Worm (Caenorhabditis elegans) whole organism, late embryonic: Measurements from ENCODE around the gene ZC477.4.

Source experiments
- C08G9.2 ChIP-seq: sonication (generic microtip); optimal IDR thresholded peaks from 2 replicates; lab custom pipeline; 2016; ENCODE audit warnings: mild to moderate bottlenecking, missing genetic modification characterization, moderate library complexity, missing compliant biosample characterization
- F13H6.1 ChIP-seq: sonication (generic microtip); optimal IDR thresholded peaks from 2 replicates; lab custom pipeline; 2016; ENCODE audit warnings: missing genetic modification characterization, missing compliant biosample characterization
- K09A11.1 ChIP-seq: sonication (generic microtip); optimal IDR thresholded peaks from 2 replicates; lab custom pipeline; 2017; ENCODE audit warnings: antibody characterized with exemption, mild to moderate bottlenecking, missing genetic modification characterization, missing compliant biosample characterization; ENCODE audit not compliant: insufficient read depth
- T23F11.4 ChIP-seq: fragments of 200-800 bp; sonication (Bioruptor generic); optimal IDR thresholded peaks from 2 replicates; lab custom pipeline; 2018; ENCODE audit warnings: mild to moderate bottlenecking, missing genetic modification characterization, missing compliant biosample characterization
- Y22D7AL.16 ChIP-seq: sonication (generic microtip); optimal IDR thresholded peaks from 2 replicates; lab custom pipeline; 2016; ENCODE audit warnings: missing genetic modification characterization, missing compliant biosample characterization
- ahr-1 ChIP-seq: sonication (generic microtip); optimal IDR thresholded peaks from 2 replicates; lab custom pipeline; 2016; ENCODE audit warnings: missing genetic modification characterization, missing compliant biosample characterization
- ama-1 ChIP-seq: fragments of 150-350 bp; optimal IDR thresholded peaks from 2 replicates; lab custom pipeline; 2014
- ceh-14 ChIP-seq: sonication (generic microtip); optimal IDR thresholded peaks from 2 replicates; lab custom pipeline; 2016; ENCODE audit warnings: missing genotype, missing genetic modification characterization, missing compliant biosample characterization
- ceh-19 ChIP-seq: fragments of 200-800 bp; sonication (Bioruptor generic); optimal IDR thresholded peaks from 2 replicates; lab custom pipeline; 2018; ENCODE audit warnings: mild to moderate bottlenecking, missing genetic modification characterization, missing compliant biosample characterization
- ceh-2 ChIP-seq: sonication (generic microtip); optimal IDR thresholded peaks from 2 replicates; lab custom pipeline; 2016; ENCODE audit warnings: missing genotype, missing genetic modification characterization, missing compliant biosample characterization
- ceh-22 ChIP-seq: sonication (generic microtip); optimal IDR thresholded peaks from 2 replicates; lab custom pipeline; 2017; ENCODE audit warnings: missing biosample characterization, missing genetic modification characterization
- ceh-34 ChIP-seq: sonication (generic microtip); optimal IDR thresholded peaks from 2 replicates; lab custom pipeline; 2016; ENCODE audit warnings: mild to moderate bottlenecking, missing genetic modification characterization, missing compliant biosample characterization
- ceh-45 ChIP-seq: fragments of 200-800 bp; sonication (Bioruptor generic); IDR thresholded peaks from 2 replicates; pipeline ENCODE4 v1.3.6; 2022; ENCODE audit warnings: missing genetic modification reagents, missing genetic modification characterization, missing compliant biosample characterization
- ceh-48 ChIP-seq: sonication (generic microtip); optimal IDR thresholded peaks from 2 replicates; lab custom pipeline; 2016; ENCODE audit warnings: missing genetic modification characterization, inconsistent platforms, missing compliant biosample characterization
- ceh-6 ChIP-seq: fragments of 200-800 bp; sonication (Bioruptor generic); optimal IDR thresholded peaks from 2 replicates; lab custom pipeline; 2018; ENCODE audit warnings: mild to moderate bottlenecking, missing genetic modification characterization, missing compliant biosample characterization
- ceh-9 ChIP-seq: sonication (generic microtip); optimal IDR thresholded peaks from 2 replicates; lab custom pipeline; 2016; ENCODE audit warnings: mild to moderate bottlenecking, missing genetic modification characterization, inconsistent platforms, missing compliant biosample characterization
- che-1 ChIP-seq: sonication (generic microtip); optimal IDR thresholded peaks from 2 replicates; lab custom pipeline; 2016; ENCODE audit warnings: mild to moderate bottlenecking, missing genetic modification characterization, missing compliant biosample characterization
- dve-1 ChIP-seq: sonication (generic microtip); optimal IDR thresholded peaks from 2 replicates; lab custom pipeline; 2017; ENCODE audit warnings: antibody characterized with exemption, mild to moderate bottlenecking, missing genetic modification characterization, missing compliant biosample characterization
- elt-2 ChIP-seq: sonication (generic microtip); optimal IDR thresholded peaks from 2 replicates; lab custom pipeline; 2016; ENCODE audit warnings: missing genetic modification reagents, missing genetic modification characterization, missing compliant biosample characterization
- elt-4 ChIP-seq: sonication (generic microtip); optimal IDR thresholded peaks from 2 replicates; lab custom pipeline; 2016; ENCODE audit warnings: missing genetic modification characterization, missing compliant biosample characterization
- ets-4 ChIP-seq: sonication (generic microtip); optimal IDR thresholded peaks from 2 replicates; lab custom pipeline; 2016; ENCODE audit warnings: missing genetic modification characterization, missing compliant biosample characterization
- fkh-6 ChIP-seq: sonication (generic microtip); optimal IDR thresholded peaks from 2 replicates; lab custom pipeline; 2016; ENCODE audit warnings: missing genetic modification characterization, missing compliant biosample characterization
- gmeb-2 ChIP-seq: sonication (generic microtip); optimal IDR thresholded peaks from 2 replicates; lab custom pipeline; 2016; ENCODE audit warnings: missing genetic modification characterization, inconsistent platforms, missing compliant biosample characterization
- hlh-13 ChIP-seq: fragments of 200-800 bp; sonication (Bioruptor generic); optimal IDR thresholded peaks from 2 replicates; lab custom pipeline; 2018; ENCODE audit warnings: mild to moderate bottlenecking, missing genetic modification characterization, missing compliant biosample characterization
- hlh-8 ChIP-seq: sonication (generic microtip); optimal IDR thresholded peaks from 2 replicates; lab custom pipeline; 2016; ENCODE audit warnings: missing genotype, missing genetic modification characterization, missing compliant biosample characterization
- lim-6 ChIP-seq: sonication (generic microtip); optimal IDR thresholded peaks from 2 replicates; lab custom pipeline; 2016; ENCODE audit warnings: missing genetic modification characterization, missing compliant biosample characterization
- mec-3 ChIP-seq: sonication (generic microtip); optimal IDR thresholded peaks from 2 replicates; lab custom pipeline; 2016; ENCODE audit warnings: borderline replicate concordance, missing genetic modification characterization, missing compliant biosample characterization
- nhr-11 ChIP-seq: fragments of 150-350 bp; optimal IDR thresholded peaks from 2 replicates; lab custom pipeline; 2014; ENCODE audit warnings: missing biosample characterization, missing genetic modification characterization
- nhr-232 ChIP-seq: sonication (generic microtip); optimal IDR thresholded peaks from 2 replicates; lab custom pipeline; 2016; ENCODE audit warnings: missing genetic modification characterization, missing compliant biosample characterization
- npax-4 ChIP-seq: sonication (generic microtip); optimal IDR thresholded peaks from 2 replicates; lab custom pipeline; 2016; ENCODE audit warnings: missing genetic modification characterization, missing compliant biosample characterization
- odd-2 ChIP-seq: sonication (generic microtip); optimal IDR thresholded peaks from 2 replicates; lab custom pipeline; 2017; ENCODE audit warnings: antibody characterized with exemption, mild to moderate bottlenecking, missing genetic modification characterization, missing compliant biosample characterization
- pag-3 ChIP-seq: sonication (generic microtip); optimal IDR thresholded peaks from 2 replicates; lab custom pipeline; 2016; ENCODE audit warnings: missing compliant biosample characterization, missing genetic modification characterization, borderline replicate concordance
- pat-9 ChIP-seq: fragments of 200-800 bp; sonication (Bioruptor generic); optimal IDR thresholded peaks from 2 replicates; lab custom pipeline; 2018; ENCODE audit warnings: mild to moderate bottlenecking, missing genetic modification characterization, moderate library complexity, missing compliant biosample characterization
- pax-1 ChIP-seq: fragments of 150-350 bp; optimal IDR thresholded peaks from 2 replicates; lab custom pipeline; 2014; ENCODE audit warnings: missing biosample characterization, missing genetic modification characterization
- rnt-1 ChIP-seq: sonication (generic microtip); optimal IDR thresholded peaks from 2 replicates; lab custom pipeline; 2016; ENCODE audit warnings: missing genetic modification characterization, missing compliant biosample characterization
- sdc-2 ChIP-seq: sonication (generic microtip); optimal IDR thresholded peaks from 2 replicates; lab custom pipeline; 2016; ENCODE audit warnings: missing genotype, missing genetic modification characterization, missing compliant biosample characterization
- sox-2 ChIP-seq: fragments of 200-800 bp; sonication (Bioruptor generic); IDR thresholded peaks from 2 replicates; pipeline ENCODE4 v1.3.6; 2022; ENCODE audit warnings: missing genetic modification reagents, missing genetic modification characterization, missing compliant biosample characterization
- tbx-7 ChIP-seq: sonication (generic microtip); optimal IDR thresholded peaks from 2 replicates; lab custom pipeline; 2016; ENCODE audit warnings: missing genotype, missing genetic modification characterization, missing compliant biosample characterization
- unc-3 ChIP-seq, 2 experiments: fragments of 200-800 bp in 1 of 2; sonication (Bioruptor generic) in 1 of 2; sonication (generic microtip) in 1 of 2; conservative IDR thresholded peaks in 1 of 2; optimal IDR thresholded peaks in 1 of 2; 2 replicates each; pipeline versions ENCODE4 v1.3.6 to Lab custom; 2016 to 2022; ENCODE audit warnings: missing compliant biosample characterization in 2 of 2, missing genetic modification characterization in 2 of 2, missing genetic modification reagents in 1 of 2
- unc-42 ChIP-seq: sonication (generic microtip); optimal IDR thresholded peaks from 2 replicates; lab custom pipeline; 2016; ENCODE audit warnings: missing genotype, missing genetic modification characterization, missing compliant biosample characterization
- ztf-16 ChIP-seq: sonication (generic microtip); optimal IDR thresholded peaks from 2 replicates; lab custom pipeline; 2017; ENCODE audit warnings: missing genetic modification characterization, missing compliant biosample characterization

ZC477.4 gene

ce11 chrIV:7065022-7065421 is 33.6 kb downstream of the ZC477.4 start, which contains the start of gene Y43B11AL.1:
Gene Y43B11AL.1 (plus strand): TSS chrIV:7065322.
- TF ChIP-seq ceh-6 = no peak
- no peak for TF ChIP-seq elt-4
- no peak for TF ChIP-seq gmeb-2 (tag; lab: Kevin White, UChicago)
- TF ChIP-seq sox-2 = no peak
- TF ChIP-seq C08G9.2 = no peak
- TF ChIP-seq lim-6 = no peak
- TF ChIP-seq unc-42 (tag; lab: Kevin White, UChicago) = no peak
- TF ChIP-seq fkh-6 (tag; lab: Kevin White, UChicago) = no peak
- no peak for TF ChIP-seq nhr-11 (tag; lab: Kevin White, UChicago)
- TF ChIP-seq hlh-13 = no peak
- TF ChIP-seq ceh-19 = no peak
- TF ChIP-seq, all 69 proteins: peak for 0

- TF ChIP-seq nhr-232 (no peak), pax-1 (no peak), ceh-45 (GFP tag; lab: Robert Waterston, UW) (no peak), pat-9 (tag; lab: Kevin White, UChicago) (no peak), Y22D7AL.16 (tag; lab: Kevin White, UChicago) (no peak), ahr-1 (no peak), mec-3 (no peak), ceh-22 (tag; lab: Kevin White, UChicago) (no peak), unc-3 (GFP tag; conservative IDR thresholded peaks at IDR 0.05; lab: Robert Waterston, UW) (no peak), unc-3 (tag; optimal IDR thresholded peaks at IDR 0.05; lab: Kevin White, UChicago) (no peak), rnt-1 (tag; lab: Kevin White, UChicago) (no peak), ceh-2 (tag; lab: Kevin White, UChicago) (no peak), hlh-8 (no peak)
Observed at ce11 chrIV:7062697-7063096, 35.9 kb downstream of the ZC477.4 start.

ce11 chrIV:7057677-7058076 is 40.9 kb downstream of the ZC477.4 start, which contains the start of gene srx-50:
Gene srx-50 (plus strand): TSS chrIV:7057977.
- no peak for TF ChIP-seq mec-3
- no peak for TF ChIP-seq sdc-2
- TF ChIP-seq Y22D7AL.16 (tag; lab: Kevin White, UChicago) = no peak
- no peak for TF ChIP-seq ceh-14 (tag; lab: Kevin White, UChicago)
- TF ChIP-seq ceh-22 (tag; lab: Kevin White, UChicago) = no peak
- TF ChIP-seq npax-4 (tag; lab: Kevin White, UChicago) = no peak
- TF ChIP-seq F13H6.1 (tag; lab: Kevin White, UChicago) = no peak
- no peak for TF ChIP-seq odd-2 (tag; lab: Kevin White, UChicago)
- no peak for TF ChIP-seq nhr-11 (tag; lab: Kevin White, UChicago)
- TF ChIP-seq dve-1 (tag; lab: Kevin White, UChicago) = no peak
- TF ChIP-seq elt-2 (tag; lab: Kevin White, UChicago) = no peak
- TF ChIP-seq ceh-9 (tag; lab: Kevin White, UChicago) = no peak

- TF ChIP-seq ets-4 (tag; lab: Kevin White, UChicago) = no peak
- TF ChIP-seq elt-2 (tag; lab: Kevin White, UChicago) = no peak
- no peak for TF ChIP-seq K09A11.1
Observed at ce11 chrIV:7052135-7052534, 46.4 kb downstream of the ZC477.4 start.

ce11 chrIV:7051515-7051914 is 47.1 kb downstream of the ZC477.4 start:
- TF ChIP-seq elt-4 (no peak), ceh-48 (no peak), ama-1 (lab: Kevin White, UChicago) (no peak), ceh-34 (tag; lab: Kevin White, UChicago) (no peak), pag-3 (no peak), C08G9.2 (no peak), ets-4 (tag; lab: Kevin White, UChicago) (no peak), T23F11.4 (no peak), ztf-16 (tag; lab: Kevin White, UChicago) (no peak), che-1 (tag; lab: Kevin White, UChicago) (no peak), sox-2 (no peak), tbx-7 (no peak), npax-4 (tag; lab: Kevin White, UChicago) (no peak)
